Fruit fly (Drosophila melanogaster) whole organism, embryonic: ENCODE results near the gene Jarid2.

Source experiments
- BEAF-32 ChIP-seq: fragments of 200-800 bp; sonication (Bioruptor generic); optimal IDR thresholded peaks from 3 replicates; lab custom pipeline; 2017; ENCODE audit warnings: missing biosample characterization, missing genetic modification characterization, mild to moderate bottlenecking, moderate library complexity, missing genetic modification reagents
- Bgb ChIP-seq: fragments of 200-800 bp; sonication (Bioruptor generic); IDR thresholded peaks from 2 replicates; pipeline ENCODE4 v1.3.6; 2022; ENCODE audit warnings: missing biosample characterization, missing genetic modification characterization; ENCODE audit not compliant: partially characterized antibody
- CG10654 ChIP-seq: fragments of 200-800 bp; sonication (Bioruptor generic); optimal IDR thresholded peaks from 2 replicates; lab custom pipeline; 2016; ENCODE audit warnings: missing biosample characterization, missing genetic modification characterization
- CG11696 ChIP-seq: fragments of 200-800 bp; sonication (Bioruptor generic); IDR thresholded peaks from 2 replicates; pipeline ENCODE4 v1.3.6; 2022; ENCODE audit warnings: missing biosample characterization, missing genetic modification characterization
- CG12744 ChIP-seq: fragments of 200-800 bp; sonication (Bioruptor generic); optimal IDR thresholded peaks from 2 replicates; lab custom pipeline; 2016; ENCODE audit warnings: missing biosample characterization, missing genetic modification characterization
- CG13287 ChIP-seq: fragments of 200-800 bp; sonication (Bioruptor generic); IDR thresholded peaks from 2 replicates; pipeline ENCODE4 v1.3.6; 2022; ENCODE audit warnings: missing biosample characterization, missing genetic modification characterization; ENCODE audit not compliant: partially characterized antibody
- CG13894 ChIP-seq: fragments of 200-800 bp; sonication (Bioruptor generic); optimal IDR thresholded peaks from 3 replicates; lab custom pipeline; 2018; ENCODE audit warnings: missing biosample characterization, mild to moderate bottlenecking, missing genetic modification characterization, moderate library complexity
- CG14050 ChIP-seq: fragments of 200-800 bp; sonication (Bioruptor generic); IDR thresholded peaks from 3 replicates; pipeline ENCODE4 v1.3.6; 2022; ENCODE audit warnings: missing biosample characterization, missing genetic modification characterization
- CG2202 ChIP-seq: fragments of 200-800 bp; sonication (Bioruptor generic); optimal IDR thresholded peaks from 2 replicates; lab custom pipeline; 2018; ENCODE audit warnings: missing biosample characterization, mild to moderate bottlenecking, missing genetic modification characterization
- CG31388 ChIP-seq: fragments of 200-800 bp; sonication (Bioruptor generic); optimal IDR thresholded peaks from 2 replicates; lab custom pipeline; 2016; ENCODE audit warnings: missing biosample characterization, missing genetic modification characterization
- CG34224 ChIP-seq: fragments of 200-800 bp; sonication (Bioruptor generic); IDR thresholded peaks from 3 replicates; pipeline ENCODE4 v1.3.6; 2022; ENCODE audit warnings: missing biosample characterization, missing genetic modification characterization; ENCODE audit not compliant: partially characterized antibody
- CG43689 ChIP-seq: fragments of 200-800 bp; sonication (Bioruptor generic); IDR thresholded peaks from 2 replicates; pipeline ENCODE4 v1.3.6; 2022; ENCODE audit warnings: missing biosample characterization, missing genetic modification characterization
- CG6854 ChIP-seq: fragments of 200-800 bp; sonication (Bioruptor generic); optimal IDR thresholded peaks from 3 replicates; lab custom pipeline; 2017; ENCODE audit warnings: missing biosample characterization, mild to moderate bottlenecking, missing genetic modification characterization
- CG7357 ChIP-seq: fragments of 200-800 bp; sonication (Bioruptor generic); IDR thresholded peaks from 3 replicates; pipeline ENCODE4 v1.3.6; 2022; ENCODE audit warnings: missing biosample characterization, missing genetic modification characterization
- CG7987 ChIP-seq: fragments of 200-800 bp; sonication (Bioruptor generic); optimal IDR thresholded peaks from 2 replicates; lab custom pipeline; 2018; ENCODE audit warnings: missing biosample characterization, mild to moderate bottlenecking, missing genetic modification characterization, moderate library complexity
- CG8765 ChIP-seq: fragments of 200-800 bp; sonication (Bioruptor generic); IDR thresholded peaks from 2 replicates; pipeline ENCODE4 v1.3.6; 2022; ENCODE audit warnings: missing biosample characterization, missing genetic modification characterization
- CG9727 ChIP-seq: fragments of 200-800 bp; sonication (Bioruptor generic); optimal IDR thresholded peaks from 3 replicates; lab custom pipeline; 2017; ENCODE audit warnings: missing biosample characterization, mild to moderate bottlenecking, missing genetic modification characterization
- D19A ChIP-seq: fragments of 200-800 bp; optimal IDR thresholded peaks from 3 replicates; lab custom pipeline; 2019; ENCODE audit warnings: missing biosample characterization, mild to moderate bottlenecking, missing genetic modification characterization, moderate library complexity
- Dek ChIP-seq: fragments of 200-800 bp; sonication (Bioruptor generic); optimal IDR thresholded peaks from 3 replicates; lab custom pipeline; 2019; ENCODE audit warnings: missing biosample characterization, mild to moderate bottlenecking, missing genetic modification characterization, moderate library complexity
- Dip2 ChIP-seq: fragments of 200-800 bp; sonication (Bioruptor generic); IDR thresholded peaks from 2 replicates; pipeline ENCODE4 v1.3.6; 2022; ENCODE audit warnings: missing biosample characterization, missing genetic modification characterization
- Dll ChIP-seq: fragments of 200-800 bp; sonication (Bioruptor generic); IDR thresholded peaks from 4 replicates; pipeline ENCODE4 v1.3.6; 2022; ENCODE audit warnings: missing biosample characterization, missing genetic modification characterization; ENCODE audit not compliant: partially characterized antibody
- GATAe ChIP-seq: fragments of 200-800 bp; sonication (Bioruptor generic); conservative IDR thresholded peaks from 2 replicates; pipeline ENCODE4 v1.3.6; 2022; ENCODE audit warnings: missing biosample characterization, missing genetic modification characterization
- Lim3 ChIP-seq: fragments of 200-800 bp; sonication (Bioruptor generic); IDR thresholded peaks from 2 replicates; pipeline ENCODE4 v1.3.6; 2022; ENCODE audit warnings: missing biosample characterization, missing genetic modification characterization
- Oaz ChIP-seq: fragments of 200-800 bp; sonication (Bioruptor generic); IDR thresholded peaks from 2 replicates; pipeline ENCODE4 v1.3.6; 2022; ENCODE audit warnings: missing biosample characterization, missing genetic modification characterization
- PHDP ChIP-seq: fragments of 200-800 bp; sonication (Bioruptor generic); optimal IDR thresholded peaks from 3 replicates; lab custom pipeline; 2018; ENCODE audit warnings: missing biosample characterization, mild to moderate bottlenecking, missing genetic modification characterization, moderate library complexity
- Sin3A ChIP-seq: fragments of >200 bp; optimal IDR thresholded peaks from 2 replicates; lab custom pipeline; 2018
- Six4 ChIP-seq: fragments of 200-800 bp; sonication (Bioruptor generic); optimal IDR thresholded peaks from 2 replicates; lab custom pipeline; 2016; ENCODE audit warnings: missing biosample characterization, missing genetic modification characterization
- Sox100B ChIP-seq: fragments of 200-800 bp; sonication (Bioruptor generic); optimal IDR thresholded peaks from 3 replicates; lab custom pipeline; 2018; ENCODE audit warnings: missing biosample characterization, mild to moderate bottlenecking, missing genetic modification characterization
- amos ChIP-seq: fragments of 200-800 bp; sonication (Bioruptor generic); IDR thresholded peaks from 2 replicates; pipeline ENCODE4 v1.3.6; 2022; ENCODE audit warnings: missing biosample characterization, missing genetic modification characterization; ENCODE audit not compliant: partially characterized antibody
- ara ChIP-seq: fragments of 200-800 bp; sonication (Bioruptor generic); IDR thresholded peaks from 2 replicates; pipeline ENCODE4 v1.3.6; 2022; ENCODE audit warnings: missing biosample characterization, missing genetic modification characterization
- btn ChIP-seq: fragments of 200-800 bp; sonication (Bioruptor generic); optimal IDR thresholded peaks from 2 replicates; lab custom pipeline; 2016; ENCODE audit warnings: missing biosample characterization, missing genetic modification characterization
- ci ChIP-seq: fragments of 200-800 bp; sonication (Bioruptor generic); IDR thresholded peaks from 3 replicates; pipeline ENCODE4 v1.3.6; 2022; ENCODE audit warnings: missing biosample characterization, missing genetic modification characterization
- crc ChIP-seq: fragments of 200-800 bp; sonication (Bioruptor generic); optimal IDR thresholded peaks from 2 replicates; lab custom pipeline; 2016; ENCODE audit warnings: missing biosample characterization, missing genetic modification characterization
- dysf ChIP-seq: fragments of 200-800 bp; sonication (Bioruptor generic); IDR thresholded peaks from 3 replicates; pipeline ENCODE4 v1.3.6; 2022; ENCODE audit warnings: missing biosample characterization, missing genetic modification characterization
- en ChIP-seq: fragments of 200-800 bp; sonication (Bioruptor generic); optimal IDR thresholded peaks from 2 replicates; lab custom pipeline; 2016; ENCODE audit warnings: missing biosample characterization, missing genetic modification characterization
- fd102C ChIP-seq: fragments of 200-800 bp; sonication (Bioruptor generic); optimal IDR thresholded peaks from 2 replicates; lab custom pipeline; 2018; ENCODE audit warnings: missing biosample characterization, mild to moderate bottlenecking, missing genetic modification characterization, moderate library complexity
- gsb-n ChIP-seq: fragments of 200-800 bp; sonication (Bioruptor generic); optimal IDR thresholded peaks from 3 replicates; lab custom pipeline; 2018; ENCODE audit warnings: missing biosample characterization, mild to moderate bottlenecking, missing genetic modification characterization
- hbn ChIP-seq: fragments of 200-800 bp; sonication (Bioruptor generic); IDR thresholded peaks from 2 replicates; pipeline ENCODE4 v1.3.6; 2022; ENCODE audit warnings: missing biosample characterization, missing genetic modification characterization; ENCODE audit not compliant: partially characterized antibody
- hkb ChIP-seq, 2 experiments: fragments of 200-800 bp in 1 of 2; fragments of >200 bp in 1 of 2; sonication (Bioruptor generic) in 1 of 2; IDR thresholded peaks in 1 of 2; optimal IDR thresholded peaks in 1 of 2; 2 replicates each; pipeline versions ENCODE4 v1.3.6 to Lab custom; 2017 to 2022; ENCODE audit warnings: missing biosample characterization in 1 of 2, missing genetic modification characterization in 1 of 2
- insv ChIP-seq, 2 experiments: fragments of 200-800 bp; sonication (Bioruptor generic); optimal IDR thresholded peaks; 3 replicates each; lab custom pipeline; 2016 to 2018; ENCODE audit warnings: missing biosample characterization in 2 of 2, missing genetic modification characterization in 2 of 2
- lilli ChIP-seq: fragments of 200-800 bp; sonication (Bioruptor generic); optimal IDR thresholded peaks from 3 replicates; lab custom pipeline; 2016; ENCODE audit warnings: missing biosample characterization, missing genetic modification characterization
- org-1 ChIP-seq: fragments of 200-800 bp; sonication (Bioruptor generic); optimal IDR thresholded peaks from 2 replicates; lab custom pipeline; 2017; ENCODE audit warnings: missing biosample characterization, missing genetic modification characterization
- peb ChIP-seq: fragments of 200-800 bp; sonication (Bioruptor generic); IDR thresholded peaks from 2 replicates; pipeline ENCODE4 v1.3.6; 2022; ENCODE audit warnings: missing biosample characterization, missing genetic modification characterization
- prd ChIP-seq, 3 experiments: fragments of >200 bp in 2 of 3; fragments of 200-800 bp in 1 of 3; sonication (Bioruptor generic) in 1 of 3; optimal IDR thresholded peaks in 2 of 3; IDR thresholded peaks in 1 of 3; 2 replicates in 2 of 3; 3 replicates in 1 of 3; pipeline versions ENCODE4 v1.3.6 to Lab custom; 2017 to 2022; ENCODE audit warnings: missing biosample characterization in 1 of 3, missing genetic modification characterization in 1 of 3
- psq ChIP-seq: fragments of 200-800 bp; sonication (Bioruptor generic); optimal IDR thresholded peaks from 2 replicates; lab custom pipeline; 2017; ENCODE audit warnings: missing biosample characterization, missing genetic modification characterization
- slp2 ChIP-seq: fragments of 200-800 bp; sonication (Bioruptor generic); optimal IDR thresholded peaks from 2 replicates; lab custom pipeline; 2016; ENCODE audit warnings: missing biosample characterization, missing genetic modification characterization
- sna ChIP-seq: fragments of 200-800 bp; sonication (Bioruptor generic); IDR thresholded peaks from 2 replicates; pipeline ENCODE4 v1.3.6; 2022; ENCODE audit warnings: missing biosample characterization, missing genetic modification characterization; ENCODE audit not compliant: partially characterized antibody
- stwl ChIP-seq: fragments of 200-800 bp; sonication (Bioruptor generic); optimal IDR thresholded peaks from 3 replicates; lab custom pipeline; 2018; ENCODE audit warnings: missing biosample characterization, mild to moderate bottlenecking, missing genetic modification characterization, moderate library complexity
- tap ChIP-seq: fragments of 200-800 bp; optimal IDR thresholded peaks from 3 replicates; lab custom pipeline; 2019; ENCODE audit warnings: missing biosample characterization, mild to moderate bottlenecking, missing genetic modification characterization, moderate library complexity
- tio ChIP-seq: fragments of 200-800 bp; sonication (Bioruptor generic); optimal IDR thresholded peaks from 2 replicates; lab custom pipeline; 2017; ENCODE audit warnings: missing biosample characterization, missing genetic modification characterization, inconsistent platforms

The Jarid2 gene

dm6 chr3L:9465652-9466244, 11.1 kb upstream of the Jarid2 start (continued):
- no peak for TF ChIP-seq CG10654
- no peak for TF ChIP-seq CG14050 (GFP tag; lab: Robert Waterston, UW)
- no peak for TF ChIP-seq sna (GFP tag; lab: Robert Waterston, UW)
- no peak for TF ChIP-seq CG34224 (GFP tag; lab: Robert Waterston, UW)
- TF ChIP-seq Six4 (GFP tag; lab: Kevin White, UChicago), result no peak
- TF ChIP-seq CG12744 (GFP tag; lab: Kevin White, UChicago), result no peak
- TF ChIP-seq CG31388, result no peak
- no peak for TF ChIP-seq ci (GFP tag; lab: Robert Waterston, UW)
- TF ChIP-seq en, result no peak
- no peak for TF ChIP-seq hkb (optimal IDR thresholded peaks at IDR 0.05; lab: Kevin White, UChicago)
- no peak for TF ChIP-seq hkb (GFP tag; IDR thresholded peaks at IDR 0.05; lab: Robert Waterston, UW)
- TF ChIP-seq CG11696 (GFP tag; lab: Robert Waterston, UW), result no peak
- no peak for TF ChIP-seq peb (GFP tag; lab: Robert Waterston, UW)
- no peak for TF ChIP-seq CG7987 (GFP tag; lab: Kevin White, UChicago)
- TF ChIP-seq D19A (tag; lab: Kevin White, UChicago), result no peak
- no peak for TF ChIP-seq prd (optimal IDR thresholded peaks at IDR 0.05; lab: Kevin White, UChicago)
- no peak for TF ChIP-seq prd (GFP tag; IDR thresholded peaks at IDR 0.05; lab: Robert Waterston, UW)
- peak; percentile 49 for TF ChIP-seq CG13894 (tag; lab: Kevin White, UChicago)
- TF ChIP-seq Dll, result no peak
- TF ChIP-seq Dip2, result no peak
- TF ChIP-seq Bgb (GFP tag; lab: Robert Waterston, UW), result no peak
- TF ChIP-seq hbn (GFP tag; lab: Robert Waterston, UW), result peak; percentile 23; the same call in 1 of the 2 replicates
- no peak for TF ChIP-seq psq (GFP tag; lab: Kevin White, UChicago)
- no peak for TF ChIP-seq CG13287 (GFP tag; lab: Robert Waterston, UW)
- no peak for TF ChIP-seq stwl
- TF ChIP-seq slp2 (GFP tag; lab: Kevin White, UChicago), result no peak
- TF ChIP-seq amos (GFP tag; lab: Robert Waterston, UW), result no peak
- no peak for TF ChIP-seq Sin3A (lab: Kevin White, UChicago)
- no peak for TF ChIP-seq PHDP (tag; lab: Kevin White, UChicago)
- no peak for TF ChIP-seq ara (GFP tag; lab: Robert Waterston, UW)
- TF ChIP-seq dysf (GFP tag; lab: Robert Waterston, UW), result no peak
- no peak for TF ChIP-seq org-1 (GFP tag; lab: Kevin White, UChicago)
- no peak for TF ChIP-seq crc
- TF ChIP-seq fd102C (GFP tag; lab: Kevin White, UChicago), result no peak
- no peak for TF ChIP-seq CG43689 (GFP tag; lab: Robert Waterston, UW)
- no peak for TF ChIP-seq gsb-n (tag; lab: Kevin White, UChicago)
- no peak for TF ChIP-seq Dek
- no peak for TF ChIP-seq CG9727 (GFP tag; lab: Kevin White, UChicago)
- no peak for TF ChIP-seq BEAF-32 (GFP tag; lab: Kevin White, UChicago)
- no peak for TF ChIP-seq Lim3 (GFP tag; lab: Robert Waterston, UW)
- no peak for TF ChIP-seq Oaz (GFP tag; lab: Robert Waterston, UW)
- no peak for TF ChIP-seq CG2202 (tag; lab: Kevin White, UChicago)
- no peak for TF ChIP-seq insv (GFP tag; optimal IDR thresholded peaks at IDR 0.05; lab: Kevin White, UChicago)
- no peak for TF ChIP-seq Sox100B (GFP tag; lab: Kevin White, UChicago)
- no peak for TF ChIP-seq GATAe (GFP tag; lab: Robert Waterston, UW)
- TF ChIP-seq lilli, result no peak
- TF ChIP-seq CG8765 (GFP tag; lab: Robert Waterston, UW), result no peak
- no peak for TF ChIP-seq CG7357 (GFP tag; lab: Robert Waterston, UW)
- TF ChIP-seq tio, result no peak
- no peak for TF ChIP-seq tap (tag; lab: Kevin White, UChicago)
- no peak for TF ChIP-seq CG6854 (GFP tag; lab: Kevin White, UChicago)
- TF ChIP-seq btn (GFP tag; lab: Kevin White, UChicago), result no peak
